Worm (Caenorhabditis elegans) whole organism, late embryonic: Measurements from ENCODE around the gene T05H10.4.
A peak's percentile ranks its signal among the peaks of the same experiment; 100 is the strongest.

Source experiments
- C38D4.7 ChIP-seq: fragments of 200-800 bp; sonication (Bioruptor generic); optimal IDR thresholded peaks from 2 replicates; lab custom pipeline; 2018; ENCODE audit warnings: mild to moderate bottlenecking, missing genetic modification characterization, moderate library complexity, missing compliant biosample characterization
- F13H6.1 ChIP-seq: sonication (generic microtip); optimal IDR thresholded peaks from 2 replicates; lab custom pipeline; 2016; ENCODE audit warnings: missing genetic modification characterization, missing compliant biosample characterization
- K09A11.1 ChIP-seq: sonication (generic microtip); optimal IDR thresholded peaks from 2 replicates; lab custom pipeline; 2017; ENCODE audit warnings: antibody characterized with exemption, mild to moderate bottlenecking, missing genetic modification characterization, missing compliant biosample characterization; ENCODE audit not compliant: insufficient read depth
- Y22D7AL.16 ChIP-seq: sonication (generic microtip); optimal IDR thresholded peaks from 2 replicates; lab custom pipeline; 2016; ENCODE audit warnings: missing genetic modification characterization, missing compliant biosample characterization
- ahr-1 ChIP-seq: sonication (generic microtip); optimal IDR thresholded peaks from 2 replicates; lab custom pipeline; 2016; ENCODE audit warnings: missing genetic modification characterization, missing compliant biosample characterization
- ceh-14 ChIP-seq: sonication (generic microtip); optimal IDR thresholded peaks from 2 replicates; lab custom pipeline; 2016; ENCODE audit warnings: missing genotype, missing genetic modification characterization, missing compliant biosample characterization
- ceh-18 ChIP-seq: sonication (generic microtip); optimal IDR thresholded peaks from 2 replicates; lab custom pipeline; 2016; ENCODE audit warnings: missing genetic modification characterization, missing compliant biosample characterization
- ceh-19 ChIP-seq: fragments of 200-800 bp; sonication (Bioruptor generic); optimal IDR thresholded peaks from 2 replicates; lab custom pipeline; 2018; ENCODE audit warnings: mild to moderate bottlenecking, missing genetic modification characterization, missing compliant biosample characterization
- ceh-24 ChIP-seq: sonication (generic microtip); optimal IDR thresholded peaks from 2 replicates; lab custom pipeline; 2016; ENCODE audit warnings: mild to moderate bottlenecking, missing genetic modification characterization, missing compliant biosample characterization
- ceh-45 ChIP-seq: fragments of 200-800 bp; sonication (Bioruptor generic); IDR thresholded peaks from 2 replicates; pipeline ENCODE4 v1.3.6; 2022; ENCODE audit warnings: missing genetic modification reagents, missing genetic modification characterization, missing compliant biosample characterization
- ceh-9 ChIP-seq: sonication (generic microtip); optimal IDR thresholded peaks from 2 replicates; lab custom pipeline; 2016; ENCODE audit warnings: mild to moderate bottlenecking, missing genetic modification characterization, inconsistent platforms, missing compliant biosample characterization
- dmd-4 ChIP-seq: sonication (generic microtip); optimal IDR thresholded peaks from 2 replicates; lab custom pipeline; 2016; ENCODE audit warnings: borderline replicate concordance, missing genetic modification characterization, missing compliant biosample characterization
- elt-4 ChIP-seq: sonication (generic microtip); optimal IDR thresholded peaks from 2 replicates; lab custom pipeline; 2016; ENCODE audit warnings: missing genetic modification characterization, missing compliant biosample characterization
- hlh-13 ChIP-seq: fragments of 200-800 bp; sonication (Bioruptor generic); optimal IDR thresholded peaks from 2 replicates; lab custom pipeline; 2018; ENCODE audit warnings: mild to moderate bottlenecking, missing genetic modification characterization, missing compliant biosample characterization
- hlh-15 ChIP-seq: sonication (generic microtip); optimal IDR thresholded peaks from 2 replicates; lab custom pipeline; 2016; ENCODE audit warnings: missing genetic modification characterization, missing compliant biosample characterization
- hlh-30 ChIP-seq: sonication (generic microtip); optimal IDR thresholded peaks from 2 replicates; lab custom pipeline; 2017; ENCODE audit warnings: antibody characterized with exemption, missing genetic modification characterization, missing compliant biosample characterization; ENCODE audit not compliant: insufficient read depth
- hlh-8 ChIP-seq: sonication (generic microtip); optimal IDR thresholded peaks from 2 replicates; lab custom pipeline; 2016; ENCODE audit warnings: missing genotype, missing genetic modification characterization, missing compliant biosample characterization
- lim-6 ChIP-seq: sonication (generic microtip); optimal IDR thresholded peaks from 2 replicates; lab custom pipeline; 2016; ENCODE audit warnings: missing genetic modification characterization, missing compliant biosample characterization
- lin-11 ChIP-seq: fragments of 200-800 bp; sonication (Bioruptor generic); optimal IDR thresholded peaks from 2 replicates; lab custom pipeline; 2018; ENCODE audit warnings: mild to moderate bottlenecking, missing genetic modification characterization, missing compliant biosample characterization
- mec-3 ChIP-seq: sonication (generic microtip); optimal IDR thresholded peaks from 2 replicates; lab custom pipeline; 2016; ENCODE audit warnings: borderline replicate concordance, missing genetic modification characterization, missing compliant biosample characterization
- pag-3 ChIP-seq: sonication (generic microtip); optimal IDR thresholded peaks from 2 replicates; lab custom pipeline; 2016; ENCODE audit warnings: missing compliant biosample characterization, missing genetic modification characterization, borderline replicate concordance
- pat-9 ChIP-seq: fragments of 200-800 bp; sonication (Bioruptor generic); optimal IDR thresholded peaks from 2 replicates; lab custom pipeline; 2018; ENCODE audit warnings: mild to moderate bottlenecking, missing genetic modification characterization, moderate library complexity, missing compliant biosample characterization
- pha-2 ChIP-seq: sonication (generic microtip); optimal IDR thresholded peaks from 2 replicates; lab custom pipeline; 2017; ENCODE audit warnings: mild to moderate bottlenecking, missing genetic modification characterization, missing compliant biosample characterization
- pha-4 ChIP-seq: fragments of 150-350 bp; optimal IDR thresholded peaks from 2 replicates; lab custom pipeline; 2018; ENCODE audit warnings: missing biosample characterization, missing genetic modification reagents, missing genetic modification characterization
- pros-1 ChIP-seq: fragments of 150-350 bp; optimal IDR thresholded peaks from 2 replicates; lab custom pipeline; 2014; ENCODE audit warnings: missing biosample characterization, missing genetic modification reagents, missing genetic modification characterization
- sdc-2 ChIP-seq: sonication (generic microtip); optimal IDR thresholded peaks from 2 replicates; lab custom pipeline; 2016; ENCODE audit warnings: missing genotype, missing genetic modification characterization, missing compliant biosample characterization
- sox-2 ChIP-seq: fragments of 200-800 bp; sonication (Bioruptor generic); IDR thresholded peaks from 2 replicates; pipeline ENCODE4 v1.3.6; 2022; ENCODE audit warnings: missing genetic modification reagents, missing genetic modification characterization, missing compliant biosample characterization
- sox-4 ChIP-seq: sonication (generic microtip); optimal IDR thresholded peaks from 2 replicates; lab custom pipeline; 2017; ENCODE audit warnings: mild to moderate bottlenecking, missing genetic modification characterization, inconsistent platforms, missing compliant biosample characterization
- syd-9 ChIP-seq: sonication (generic microtip); optimal IDR thresholded peaks from 2 replicates; lab custom pipeline; 2016; ENCODE audit warnings: mild to moderate bottlenecking, missing genetic modification characterization, moderate library complexity, missing compliant biosample characterization
- unc-55 ChIP-seq: sonication (generic microtip); optimal IDR thresholded peaks from 2 replicates; lab custom pipeline; 2017; ENCODE audit warnings: missing biosample characterization, missing genetic modification reagents, missing genetic modification characterization

Gene T05H10.4

ce11 chrII:8008334-8008733 lies 44.6 kb upstream of the T05H10.4 start, which contains the start of gene glna-2:
Gene glna-2 (plus strand): TSS chrII:8008634.
- TF ChIP-seq mec-3 (tag; lab: Kevin White, UChicago) (no peak), syd-9 (tag; lab: Kevin White, UChicago) (no peak), ceh-19 (GFP tag; lab: Kevin White, UChicago) (no peak), sox-2 (GFP tag; lab: Robert Waterston, UW) (no peak), elt-4 (tag; lab: Kevin White, UChicago) (no peak), ceh-24 (tag; lab: Kevin White, UChicago) (no peak), ceh-14 (tag; lab: Kevin White, UChicago) (no peak), ceh-45 (GFP tag; lab: Robert Waterston, UW) (no peak), ahr-1 (tag; lab: Kevin White, UChicago) (no peak), Y22D7AL.16 (tag; lab: Kevin White, UChicago) (no peak), sdc-2 (tag; lab: Kevin White, UChicago) (no peak), pag-3 (no peak), dmd-4 (tag; lab: Kevin White, UChicago) (no peak), unc-55 (GFP tag; lab: Kevin White, UChicago) (no peak), hlh-13 (GFP tag; lab: Kevin White, UChicago) (no peak)

ce11 chrII:8012071-8013031 lies 40.6 kb upstream of the T05H10.4 start, which contains the start of gene DH11.2:
Gene DH11.2 (plus strand): TSS chrII:8012816.
- TF ChIP-seq K09A11.1 (no peak), C38D4.7 (GFP tag; lab: Kevin White, UChicago) (no peak), pha-4 (tag; lab: Kevin White, UChicago) (no peak), sox-4 (tag; lab: Kevin White, UChicago) (no peak), hlh-15 (tag; lab: Kevin White, UChicago) (no peak), ahr-1 (tag; lab: Kevin White, UChicago) (no peak), hlh-8 (no peak), lin-11 (no peak), lim-6 (no peak), pros-1 (tag; lab: Kevin White, UChicago) (no peak), Y22D7AL.16 (tag; lab: Kevin White, UChicago) (no peak)

- no peak for TF ChIP-seq Y22D7AL.16 (tag; lab: Kevin White, UChicago)
- no peak for TF ChIP-seq hlh-15 (tag; lab: Kevin White, UChicago)
- no peak for TF ChIP-seq K09A11.1
- TF ChIP-seq ahr-1 (tag; lab: Kevin White, UChicago) = no peak
- no peak for TF ChIP-seq unc-55 (GFP tag; lab: Kevin White, UChicago)
- TF ChIP-seq pha-2 (tag; lab: Kevin White, UChicago) = no peak
- no peak for TF ChIP-seq syd-9 (tag; lab: Kevin White, UChicago)
- no peak for TF ChIP-seq ceh-18 (tag; lab: Kevin White, UChicago)
- TF ChIP-seq, all 69 proteins: peak for 0
These were observed 37.4 kb upstream of the T05H10.4 start for ce11 chrII:8015483-8015938.

- TF ChIP-seq ceh-9 (tag; lab: Kevin White, UChicago) (no peak), hlh-30 (tag; lab: Kevin White, UChicago) (peak; percentile 69), pat-9 (no peak)
These were observed 36.8 kb upstream of the T05H10.4 start for ce11 chrII:8016167-8016566.

ce11 chrII:8016761-8017160 lies 36.2 kb upstream of the T05H10.4 start:
- TF ChIP-seq hlh-30 (tag; lab: Kevin White, UChicago) (peak; percentile 78), F13H6.1 (tag; lab: Kevin White, UChicago) (no peak)
